Fruit fly (Drosophila melanogaster): ENCODE data around the gene nod.

DNA sequence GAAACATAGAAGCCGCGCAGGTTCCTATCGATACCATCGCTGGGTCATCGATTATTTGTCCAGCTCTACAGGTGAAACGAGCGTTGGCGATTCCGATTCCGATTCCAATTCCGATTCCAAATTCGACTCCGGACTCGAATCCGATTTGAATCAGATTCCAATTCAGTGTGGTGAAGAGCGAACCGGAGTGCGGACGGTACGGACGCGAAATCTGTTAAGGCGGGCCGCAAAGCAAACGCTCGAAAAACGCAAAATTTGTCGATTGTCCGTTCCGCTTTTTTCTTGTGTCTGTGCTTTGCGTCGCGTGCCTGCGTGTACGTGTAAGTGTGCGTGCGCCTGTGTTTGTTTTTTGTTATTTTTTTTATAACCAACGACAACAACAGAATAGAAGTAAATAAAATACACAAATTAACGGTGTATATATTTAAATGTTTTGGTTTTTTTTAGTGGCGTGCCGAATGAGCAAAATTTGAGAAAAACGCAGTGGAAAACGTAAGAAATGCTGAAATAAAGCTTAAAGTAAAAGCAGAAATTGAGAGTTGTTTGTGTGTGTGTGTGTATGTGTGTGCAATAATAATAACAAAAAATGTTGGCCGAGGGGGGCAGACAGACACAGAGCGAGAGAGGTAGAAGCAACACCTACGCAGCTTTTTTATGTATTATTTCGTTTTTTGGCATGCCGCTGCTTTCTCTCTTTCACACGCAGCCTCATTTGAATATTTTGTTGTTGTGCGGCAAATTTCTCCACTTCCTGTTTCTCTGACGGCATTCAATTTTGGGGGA, 41.5 kb downstream of the nod start, which contains the start of gene Ptp10D:
- TF ChIP-seq CG10669 (GFP tag; optimal IDR thresholded peaks at IDR 0.05) (no peak), Gug (GFP tag; IDR thresholded peaks at IDR 0.05) (no peak), Sox102F (GFP tag; optimal IDR thresholded peaks at IDR 0.05) (no peak), Blimp-1 (GFP tag; optimal IDR thresholded peaks at IDR 0.05) (peak; percentile 25), CG6276 (GFP tag; optimal IDR thresholded peaks at IDR 0.05) (no peak), Met (GFP tag; optimal IDR thresholded peaks at IDR 0.05) (no peak), acj6 (GFP tag; optimal IDR thresholded peaks at IDR 0.05) (no peak), CG34406 (GFP tag; optimal IDR thresholded peaks at IDR 0.05) (no peak), lz (GFP tag; optimal IDR thresholded peaks at IDR 0.05) (no peak), salr (GFP tag; optimal IDR thresholded peaks at IDR 0.05) (no peak)

Measured in whole organism, prepupa.